Worm (Caenorhabditis elegans) whole organism, L2 larva: Measurements from ENCODE around the gene Y54G2A.36.

Source experiments
- aly-2 ChIP-seq: fragments of 150-350 bp; optimal IDR thresholded peaks from 2 replicates; lab custom pipeline; 2014; ENCODE audit warnings: missing biosample characterization, missing genetic modification characterization
- dmd-4 ChIP-seq: sonication (generic microtip); optimal IDR thresholded peaks from 2 replicates; lab custom pipeline; 2017; ENCODE audit warnings: missing biosample characterization, missing genetic modification characterization
- lin-13 ChIP-seq: fragments of 150-350 bp; optimal IDR thresholded peaks from 2 replicates; lab custom pipeline; 2014; ENCODE audit warnings: missing biosample characterization, missing genetic modification reagents, missing genetic modification characterization
- lsy-2 ChIP-seq, 2 experiments: fragments of 150-350 bp in 1 of 2; sonication (generic microtip) in 1 of 2; optimal IDR thresholded peaks; 2 replicates each; lab custom pipeline; 2014 to 2017; ENCODE audit warnings: missing biosample characterization in 2 of 2, missing genetic modification characterization in 2 of 2
- nhr-23 ChIP-seq: fragments of 150-350 bp; optimal IDR thresholded peaks from 2 replicates; lab custom pipeline; 2014; ENCODE audit warnings: missing biosample characterization, missing genetic modification reagents, missing genetic modification characterization
- nhr-237 ChIP-seq: fragments of 150-350 bp; optimal IDR thresholded peaks from 2 replicates; lab custom pipeline; 2014; ENCODE audit warnings: missing biosample characterization, missing genetic modification characterization
- nhr-25 ChIP-seq: fragments of 150-350 bp; sonication (generic microtip); optimal IDR thresholded peaks from 3 replicates; lab custom pipeline; 2014; ENCODE audit warnings: missing biosample characterization, missing genetic modification characterization
- ztf-11 ChIP-seq: sonication (generic microtip); optimal IDR thresholded peaks from 2 replicates; lab custom pipeline; 2017; ENCODE audit warnings: missing biosample characterization, missing genetic modification characterization
- ztf-4 ChIP-seq: fragments of 150-350 bp; optimal IDR thresholded peaks from 2 replicates; lab custom pipeline; 2014; ENCODE audit warnings: missing biosample characterization, missing genetic modification characterization

- no peak for TF ChIP-seq ztf-4
- no peak for TF ChIP-seq lin-13 (GFP tag; lab: Kevin White, UChicago)
- TF ChIP-seq dmd-4 (tag; lab: Kevin White, UChicago) = no peak
- no peak for TF ChIP-seq aly-2
- TF ChIP-seq nhr-237 (tag; lab: Kevin White, UChicago) = no peak
- TF ChIP-seq ztf-11 (tag; lab: Kevin White, UChicago) = no peak
- no peak for TF ChIP-seq nhr-25 (tag; lab: Kevin White, UChicago)
- TF ChIP-seq lsy-2 (tag; optimal IDR thresholded peaks at IDR 0.05; lab: Kevin White, UChicago) = no peak
- TF ChIP-seq nhr-23 = no peak
Observed at ce11 chrIV:2888496-2889101, 8.9 kb upstream of the Y54G2A.36 start.
